Fruit fly (Drosophila melanogaster) whole organism: Measurements from ENCODE around the gene Sema1a.

Experiments used
- CG8478 ChIP-seq: fragments of >200 bp; optimal IDR thresholded peaks from 2 replicates; lab custom pipeline; 2018; ENCODE audit warnings: inconsistent platforms
- Dll ChIP-seq: fragments of >200 bp; optimal IDR thresholded peaks from 2 replicates; lab custom pipeline; 2017
- EcR ChIP-seq, 2 experiments: fragments of >200 bp; optimal IDR thresholded peaks; 2 replicates each; lab custom pipeline; 2017; ENCODE audit warnings: missing biosample characterization in 2 of 2, missing genetic modification characterization in 2 of 2, missing genetic modification reagents in 2 of 2
- pan ChIP-seq: fragments of >200 bp; optimal IDR thresholded peaks from 2 replicates; lab custom pipeline; 2017
- psq ChIP-seq: fragments of >200 bp; optimal IDR thresholded peaks from 2 replicates; lab custom pipeline; 2017
- usp ChIP-seq: fragments of >200 bp; optimal IDR thresholded peaks from 2 replicates; lab custom pipeline; 2017; ENCODE audit warnings: missing biosample characterization, missing genetic modification characterization, mixed read lengths

dm6 chr2L:8602616-8603015, 60.7 kb downstream of the Sema1a start:
- no peak for TF ChIP-seq EcR (GFP tag; optimal IDR thresholded peaks at IDR 0.05; lab: Kevin White, UChicago)
- TF ChIP-seq pan (lab: Kevin White, UChicago): no peak
- TF ChIP-seq CG8478 (lab: Kevin White, UChicago): no peak
- no peak for TF ChIP-seq usp (GFP tag; lab: Kevin White, UChicago)
- no peak for TF ChIP-seq Dll (lab: Kevin White, UChicago)
- no peak for TF ChIP-seq psq (lab: Kevin White, UChicago)
